Worm (Caenorhabditis elegans): Measurements from ENCODE around the gene C29H12.2.

DNA sequence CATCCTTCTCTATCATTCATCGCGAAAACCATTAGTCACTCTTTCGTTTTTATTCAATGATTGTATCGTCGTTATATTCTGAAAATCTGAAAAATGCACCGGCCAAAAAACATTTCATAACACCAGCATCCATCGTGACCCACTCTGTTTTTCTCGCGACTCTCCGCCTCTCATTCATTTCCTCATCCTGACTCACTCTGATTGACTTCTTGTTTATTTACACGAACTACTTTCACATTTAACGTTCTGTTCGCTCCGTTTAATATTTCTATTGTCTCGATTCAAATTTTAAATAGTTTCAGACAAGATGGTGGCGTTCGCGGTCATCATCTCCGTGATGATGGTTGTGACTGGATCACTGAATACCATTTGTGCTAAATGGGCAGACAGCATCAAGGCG is at the start of gene C29H12.2:
- TF ChIP-seq flt-1 (GFP tag; IDR thresholded peaks at IDR 0.05) (no peak), tbx-11 (GFP tag; IDR thresholded peaks at IDR 0.05) (no peak), scrt-1 (GFP tag; IDR thresholded peaks at IDR 0.05) (no peak)
